Fruit fly (Drosophila melanogaster): Measurements from ENCODE around the gene Tyler.

DNA sequence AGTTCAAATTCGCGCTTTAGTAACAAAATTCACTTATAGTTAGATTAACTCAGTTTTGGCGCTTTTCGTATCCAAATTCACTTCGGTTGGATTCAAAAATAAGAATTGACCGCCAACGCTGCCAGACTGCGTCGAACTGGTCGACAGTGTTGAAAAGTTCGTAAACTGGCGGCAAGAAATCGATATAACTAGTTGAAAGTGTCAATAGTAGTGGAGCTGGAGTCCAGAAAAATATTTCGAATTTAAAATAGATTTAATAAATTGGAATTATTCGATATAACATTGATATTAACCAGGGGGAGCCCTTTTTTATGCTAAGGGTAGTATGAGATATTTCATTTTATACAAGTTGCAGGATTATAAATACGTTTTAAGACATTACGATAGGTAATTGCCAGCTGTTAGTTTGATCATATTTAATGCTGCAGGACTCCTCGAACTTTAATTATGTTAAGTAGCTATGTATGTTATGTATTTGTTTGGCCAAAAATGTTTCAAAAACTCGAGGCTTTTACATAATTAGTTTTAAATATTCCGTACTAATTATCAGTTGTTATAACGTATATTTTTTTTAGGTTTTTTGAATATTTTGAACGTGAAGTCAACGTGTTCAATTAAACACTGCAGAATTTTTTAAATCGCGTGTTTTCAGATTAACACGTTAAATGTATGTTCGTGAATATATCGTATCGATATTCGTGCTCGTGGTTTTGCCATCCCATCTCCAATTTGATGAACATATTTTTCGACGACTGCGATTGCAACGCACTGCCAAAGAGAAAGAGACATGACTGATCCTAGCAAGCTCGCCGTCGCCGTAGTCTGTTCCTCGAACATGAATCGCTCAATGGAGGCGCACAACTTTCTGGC is 52.8 kb downstream of the Tyler start, which contains the start of the genes CG14223 and Ssu72:
- TF ChIP-seq Hr83 (GFP tag; optimal IDR thresholded peaks at IDR 0.05; ENCODE audit: poor library complexity, severe bottlenecking), result no peak
- TF ChIP-seq Hr78 (GFP tag; optimal IDR thresholded peaks at IDR 0.05), result no peak
- TF ChIP-seq CrebA (GFP tag; optimal IDR thresholded peaks at IDR 0.05; ENCODE audit: borderline replicate concordance), result no peak
- TF ChIP-seq Dif (GFP tag; optimal IDR thresholded peaks at IDR 0.05; ENCODE audit: partially characterized antibody), result no peak
- TF ChIP-seq psq (GFP tag; optimal IDR thresholded peaks at IDR 0.05), result no peak
- TF ChIP-seq pan (optimal IDR thresholded peaks at IDR 0.05), result no peak
- TF ChIP-seq lola (GFP tag; optimal IDR thresholded peaks at IDR 0.05), result no peak
- no peak for TF ChIP-seq sage (GFP tag; optimal IDR thresholded peaks at IDR 0.05)
- no peak for TF ChIP-seq Abd-B (GFP tag; optimal IDR thresholded peaks at IDR 0.05)
- TF ChIP-seq h (GFP tag; optimal IDR thresholded peaks at IDR 0.05), result no peak

Data from whole organism, wandering third instar larva.